Fruit fly (Drosophila melanogaster) whole organism, embryonic: ENCODE results near the gene CG17234.

Experiments
- CG10267 ChIP-seq: fragments of 200-800 bp; sonication (Bioruptor generic); optimal IDR thresholded peaks from 2 replicates; lab custom pipeline; 2018; ENCODE audit warnings: missing biosample characterization, mild to moderate bottlenecking, missing genetic modification characterization, moderate library complexity
- CG10431 ChIP-seq: fragments of 200-800 bp; sonication (Bioruptor generic); optimal IDR thresholded peaks from 3 replicates; lab custom pipeline; 2018; ENCODE audit warnings: missing biosample characterization, mild to moderate bottlenecking, missing genetic modification characterization
- CG10959 ChIP-seq: fragments of 200-800 bp; sonication (Bioruptor generic); IDR thresholded peaks from 2 replicates; pipeline ENCODE4 v1.3.6; 2022; ENCODE audit warnings: missing biosample characterization, missing genetic modification characterization
- CG11093 ChIP-seq: fragments of 200-800 bp; sonication (Bioruptor generic); IDR thresholded peaks from 3 replicates; pipeline ENCODE4 v1.3.6; 2022; ENCODE audit warnings: missing biosample characterization, missing genetic modification characterization
- CG11560 ChIP-seq: fragments of 200-800 bp; sonication (Bioruptor generic); IDR thresholded peaks from 3 replicates; pipeline ENCODE4 v1.3.6; 2022; ENCODE audit warnings: missing biosample characterization, missing genetic modification characterization
- CG13296 ChIP-seq: fragments of 200-800 bp; sonication (Bioruptor generic); optimal IDR thresholded peaks from 3 replicates; lab custom pipeline; 2018; ENCODE audit warnings: missing biosample characterization, mild to moderate bottlenecking, missing genetic modification characterization
- CG14860 ChIP-seq: fragments of 200-800 bp; sonication (Bioruptor generic); IDR thresholded peaks from 3 replicates; pipeline ENCODE4 v1.3.6; 2022; ENCODE audit warnings: missing biosample characterization, missing genetic modification characterization; ENCODE audit not compliant: partially characterized antibody
- CG15269 ChIP-seq: fragments of 200-800 bp; sonication (Bioruptor generic); optimal IDR thresholded peaks from 2 replicates; lab custom pipeline; 2018; ENCODE audit warnings: missing biosample characterization, mild to moderate bottlenecking, missing genetic modification characterization, moderate library complexity
- CG15514 ChIP-seq: fragments of 200-800 bp; sonication (Bioruptor generic); optimal IDR thresholded peaks from 3 replicates; lab custom pipeline; 2017; ENCODE audit warnings: missing biosample characterization, missing genetic modification characterization, mild to moderate bottlenecking, moderate library complexity, missing genetic modification reagents
- CG16779 ChIP-seq: fragments of 200-800 bp; sonication (Bioruptor generic); IDR thresholded peaks from 2 replicates; pipeline ENCODE4 v1.3.6; 2022; ENCODE audit warnings: missing biosample characterization, missing genetic modification characterization
- CG17385 ChIP-seq: fragments of 200-800 bp; sonication (Bioruptor generic); optimal IDR thresholded peaks from 3 replicates; lab custom pipeline; 2018; ENCODE audit warnings: missing biosample characterization, mild to moderate bottlenecking, missing genetic modification characterization
- CG32532 ChIP-seq: fragments of 200-800 bp; sonication (Bioruptor generic); IDR thresholded peaks from 2 replicates; pipeline ENCODE4 v1.3.6; 2022; ENCODE audit warnings: missing biosample characterization, missing genetic modification characterization
- CG32767 ChIP-seq: fragments of 200-800 bp; sonication (Bioruptor generic); IDR thresholded peaks from 2 replicates; pipeline ENCODE4 v1.3.6; 2022; ENCODE audit warnings: missing biosample characterization, missing genetic modification characterization
- CG3407 ChIP-seq: fragments of 200-800 bp; sonication (Bioruptor generic); optimal IDR thresholded peaks from 2 replicates; lab custom pipeline; 2018; ENCODE audit warnings: missing biosample characterization, mild to moderate bottlenecking, missing genetic modification characterization
- CG3838 ChIP-seq: fragments of 200-800 bp; sonication (Bioruptor generic); optimal IDR thresholded peaks from 3 replicates; lab custom pipeline; 2016; ENCODE audit warnings: missing biosample characterization, missing genetic modification characterization
- CG4328 ChIP-seq: fragments of 200-800 bp; sonication (Bioruptor generic); optimal IDR thresholded peaks from 3 replicates; lab custom pipeline; 2017; ENCODE audit warnings: missing biosample characterization, missing genetic modification reagents, missing genetic modification characterization
- CG6813 ChIP-seq: fragments of 200-800 bp; sonication (Bioruptor generic); optimal IDR thresholded peaks from 2 replicates; lab custom pipeline; 2017; ENCODE audit warnings: missing biosample characterization, missing genetic modification characterization, mild to moderate bottlenecking, moderate library complexity, missing genetic modification reagents
- CG7556 ChIP-seq: fragments of 200-800 bp; sonication (Bioruptor generic); optimal IDR thresholded peaks from 2 replicates; lab custom pipeline; 2017; ENCODE audit warnings: missing biosample characterization, mild to moderate bottlenecking, missing genetic modification characterization
- CG8281 ChIP-seq: fragments of 200-800 bp; sonication (Bioruptor generic); optimal IDR thresholded peaks from 2 replicates; lab custom pipeline; 2018; ENCODE audit warnings: missing biosample characterization, mild to moderate bottlenecking, missing genetic modification characterization, moderate library complexity
- CG8290 ChIP-seq, 3 experiments: fragments of 200-800 bp; sonication (Bioruptor generic); optimal IDR thresholded peaks; 2 replicates each; lab custom pipeline; 2016 to 2019; ENCODE audit warnings: missing biosample characterization in 3 of 3, missing genetic modification characterization in 3 of 3, mild to moderate bottlenecking in 2 of 3, moderate library complexity in 1 of 3
- Dp ChIP-seq: fragments of 200-800 bp; sonication (Bioruptor generic); optimal IDR thresholded peaks from 2 replicates; lab custom pipeline; 2018; ENCODE audit warnings: missing biosample characterization, mild to moderate bottlenecking, missing genetic modification characterization, moderate library complexity
- Ets97D ChIP-seq: fragments of 200-800 bp; sonication (Bioruptor generic); optimal IDR thresholded peaks from 3 replicates; lab custom pipeline; 2016; ENCODE audit warnings: missing biosample characterization, missing genetic modification characterization
- Fer1 ChIP-seq: fragments of 200-800 bp; sonication (Bioruptor generic); optimal IDR thresholded peaks from 2 replicates; lab custom pipeline; 2017; ENCODE audit warnings: missing biosample characterization, mild to moderate bottlenecking, missing genetic modification characterization
- HmgZ ChIP-seq: fragments of 200-800 bp; sonication (Bioruptor generic); optimal IDR thresholded peaks from 2 replicates; lab custom pipeline; 2018; ENCODE audit warnings: missing biosample characterization, mild to moderate bottlenecking, missing genetic modification characterization
- Kr ChIP-seq: fragments of 200-800 bp; sonication (Bioruptor generic); optimal IDR thresholded peaks from 2 replicates; lab custom pipeline; 2017; ENCODE audit warnings: missing biosample characterization, mild to moderate bottlenecking, missing genetic modification characterization
- MESR4 ChIP-seq: fragments of 200-800 bp; sonication (Bioruptor generic); optimal IDR thresholded peaks from 2 replicates; lab custom pipeline; 2018; ENCODE audit warnings: missing biosample characterization, mild to moderate bottlenecking, missing genetic modification characterization, moderate library complexity
- NC2β ChIP-seq: fragments of 200-800 bp; sonication (Bioruptor generic); optimal IDR thresholded peaks from 2 replicates; lab custom pipeline; 2016; ENCODE audit warnings: missing biosample characterization, missing genetic modification characterization
- Pdp1 ChIP-seq, 2 experiments: fragments of 200-800 bp; sonication (Bioruptor generic); optimal IDR thresholded peaks; 3 replicates each; lab custom pipeline; 2016; ENCODE audit warnings: missing biosample characterization in 2 of 2, missing genetic modification characterization in 2 of 2, mild to moderate bottlenecking in 1 of 2, moderate library complexity in 1 of 2
- Six4 ChIP-seq: fragments of 200-800 bp; sonication (Bioruptor generic); optimal IDR thresholded peaks from 2 replicates; lab custom pipeline; 2016; ENCODE audit warnings: missing biosample characterization, missing genetic modification characterization
- Ssrp ChIP-seq: fragments of 200-800 bp; sonication (Bioruptor generic); optimal IDR thresholded peaks from 2 replicates; lab custom pipeline; 2018; ENCODE audit warnings: missing biosample characterization, mild to moderate bottlenecking, missing genetic modification characterization, moderate library complexity
- Tbp ChIP-seq: fragments of >200 bp; optimal IDR thresholded peaks from 2 replicates; lab custom pipeline; 2018; ENCODE audit warnings: missing biosample characterization, missing genetic modification characterization
- br ChIP-seq: fragments of >200 bp; optimal IDR thresholded peaks from 2 replicates; lab custom pipeline; 2017
- cato ChIP-seq: fragments of 200-800 bp; sonication (Bioruptor generic); optimal IDR thresholded peaks from 2 replicates; lab custom pipeline; 2016; ENCODE audit warnings: missing biosample characterization, missing genetic modification characterization, borderline replicate concordance
- caup ChIP-seq: fragments of 200-800 bp; sonication (Bioruptor generic); optimal IDR thresholded peaks from 3 replicates; lab custom pipeline; 2017; ENCODE audit warnings: missing biosample characterization, mild to moderate bottlenecking, missing genetic modification characterization, moderate library complexity; ENCODE audit not compliant: severe bottlenecking
- crp ChIP-seq, 2 experiments: fragments of 200-800 bp; sonication (Bioruptor generic); optimal IDR thresholded peaks; 2 replicates in 1 of 2; 3 replicates in 1 of 2; lab custom pipeline; 2017; ENCODE audit warnings: missing biosample characterization in 2 of 2, missing genetic modification characterization in 2 of 2, mild to moderate bottlenecking in 1 of 2, moderate library complexity in 1 of 2
- danr ChIP-seq: fragments of 200-800 bp; sonication (Bioruptor generic); IDR thresholded peaks from 2 replicates; pipeline ENCODE4 v1.3.6; 2022; ENCODE audit warnings: missing biosample characterization, missing genetic modification characterization
- dati ChIP-seq: fragments of 200-800 bp; sonication (Bioruptor generic); IDR thresholded peaks from 2 replicates; pipeline ENCODE4 v1.3.6; 2022; ENCODE audit warnings: missing biosample characterization, missing genetic modification characterization
- emc ChIP-seq: fragments of 200-800 bp; sonication (Bioruptor generic); optimal IDR thresholded peaks from 2 replicates; lab custom pipeline; 2016; ENCODE audit warnings: missing biosample characterization, missing genetic modification characterization
- gcm ChIP-seq: fragments of 200-800 bp; sonication (Bioruptor generic); optimal IDR thresholded peaks from 2 replicates; lab custom pipeline; 2019; ENCODE audit warnings: missing biosample characterization, mild to moderate bottlenecking, missing genetic modification characterization, moderate library complexity
- hbn ChIP-seq: fragments of 200-800 bp; sonication (Bioruptor generic); IDR thresholded peaks from 2 replicates; pipeline ENCODE4 v1.3.6; 2022; ENCODE audit warnings: missing biosample characterization, missing genetic modification characterization; ENCODE audit not compliant: partially characterized antibody
- jigr1 ChIP-seq: fragments of 200-800 bp; sonication (Bioruptor generic); IDR thresholded peaks from 3 replicates; pipeline ENCODE4 v1.3.6; 2022; ENCODE audit warnings: missing biosample characterization, missing genetic modification characterization
- mld ChIP-seq: fragments of 200-800 bp; sonication (Bioruptor generic); IDR thresholded peaks from 3 replicates; pipeline ENCODE4 v1.3.6; 2022; ENCODE audit warnings: missing biosample characterization, missing genetic modification characterization; ENCODE audit not compliant: partially characterized antibody
- nerfin-1 ChIP-seq: fragments of 200-800 bp; sonication (Bioruptor generic); optimal IDR thresholded peaks from 3 replicates; lab custom pipeline; 2019; ENCODE audit warnings: missing biosample characterization, mild to moderate bottlenecking, missing genetic modification characterization, moderate library complexity
- peb ChIP-seq: fragments of 200-800 bp; sonication (Bioruptor generic); IDR thresholded peaks from 2 replicates; pipeline ENCODE4 v1.3.6; 2022; ENCODE audit warnings: missing biosample characterization, missing genetic modification characterization
- pnt ChIP-seq: fragments of 200-800 bp; sonication (Bioruptor generic); optimal IDR thresholded peaks from 3 replicates; lab custom pipeline; 2016; ENCODE audit warnings: missing biosample characterization, missing genetic modification characterization
- salm ChIP-seq: fragments of 200-800 bp; sonication (Bioruptor generic); optimal IDR thresholded peaks from 2 replicates; lab custom pipeline; 2018; ENCODE audit warnings: missing biosample characterization, mild to moderate bottlenecking, missing genetic modification characterization
- seq ChIP-seq: fragments of 200-800 bp; sonication (Bioruptor generic); IDR thresholded peaks from 2 replicates; pipeline ENCODE4 v1.3.6; 2022; ENCODE audit warnings: missing biosample characterization, missing genetic modification characterization
- so ChIP-seq: fragments of 200-800 bp; sonication (Bioruptor generic); IDR thresholded peaks from 3 replicates; pipeline ENCODE4 v1.3.6; 2022; ENCODE audit warnings: missing biosample characterization, missing genetic modification characterization
- twi ChIP-seq: fragments of 200-800 bp; optimal IDR thresholded peaks from 2 replicates; lab custom pipeline; 2019; ENCODE audit warnings: missing biosample characterization, mild to moderate bottlenecking, missing genetic modification characterization, moderate library complexity

Gene CG17234

DNA sequence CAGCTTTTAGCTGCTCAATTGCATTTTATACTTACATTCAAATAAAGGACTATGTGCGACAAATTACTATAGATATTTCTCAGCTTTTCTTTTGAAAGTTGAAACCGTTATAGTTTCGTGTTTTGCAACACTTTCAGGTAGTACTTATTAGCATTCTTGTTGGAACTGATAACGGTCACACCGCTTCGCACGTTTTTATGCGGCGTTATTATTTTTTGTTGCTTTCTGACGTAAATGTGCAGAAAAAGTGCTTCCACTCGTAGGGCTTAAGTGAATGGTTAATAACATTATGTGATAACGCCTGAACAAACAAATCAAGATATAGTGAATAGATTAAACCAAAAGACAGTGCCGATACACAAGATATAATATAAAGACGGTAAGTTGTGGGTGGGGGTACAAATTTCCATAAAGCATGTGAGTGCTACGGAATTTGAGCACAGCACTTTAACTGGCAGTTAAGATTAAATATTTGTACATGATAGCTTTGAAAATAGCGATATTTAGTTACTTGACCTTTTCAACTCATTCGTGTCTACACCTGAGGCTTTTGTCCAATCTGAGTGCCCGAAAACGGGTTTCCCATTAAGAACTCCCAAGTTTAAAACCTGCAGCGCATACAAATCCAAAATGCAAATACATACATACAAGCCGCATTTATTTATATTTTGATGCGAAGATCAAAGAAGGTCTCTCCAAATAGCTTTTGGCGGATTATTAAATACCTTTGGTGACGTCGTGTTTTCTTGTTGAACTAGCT lies 32.1 kb upstream of the CG17234 start, which contains the start of gene papi (continued):
- TF ChIP-seq CG16779 (GFP tag; lab: Robert Waterston, UW) (no peak), Fer1 (GFP tag; lab: Kevin White, UChicago) (no peak), Ets97D (GFP tag; lab: Kevin White, UChicago) (peak; percentile 31), CG17385 (GFP tag; lab: Kevin White, UChicago) (peak; percentile 27), Six4 (no peak), Ssrp (no peak), mld (GFP tag; lab: Robert Waterston, UW) (no peak), NC2β (GFP tag; lab: Kevin White, UChicago) (no peak), CG10959 (GFP tag; lab: Robert Waterston, UW) (no peak), CG3407 (no peak), emc (GFP tag; lab: Kevin White, UChicago) (no peak), pnt (GFP tag; lab: Kevin White, UChicago) (no peak), Tbp (GFP tag; lab: Kevin White, UChicago) (no peak), Dp (GFP tag; lab: Kevin White, UChicago) (peak; percentile 27), salm (tag; lab: Kevin White, UChicago) (peak; percentile 6), twi (no peak), jigr1 (GFP tag; lab: Robert Waterston, UW) (no peak), danr (GFP tag; lab: Robert Waterston, UW) (no peak), cato (GFP tag; lab: Kevin White, UChicago) (no peak), CG4328 (GFP tag; lab: Kevin White, UChicago) (no peak), hbn (GFP tag; lab: Robert Waterston, UW) (no peak), CG8281 (tag; lab: Kevin White, UChicago) (no peak), CG10431 (peak; percentile 22), CG32767 (GFP tag; lab: Robert Waterston, UW) (no peak), nerfin-1 (tag; lab: Kevin White, UChicago) (peak; percentile 90), Kr (GFP tag; lab: Kevin White, UChicago) (no peak), CG32532 (no peak), peb (GFP tag; lab: Robert Waterston, UW) (no peak), CG13296 (GFP tag; lab: Kevin White, UChicago) (no peak), Pdp1 (GFP tag; optimal IDR thresholded peaks at IDR 0.05; lab: Kevin White, UChicago) (peak in 1 of 2 experiments; percentile 91), crp (GFP tag; optimal IDR thresholded peaks at IDR 0.05; lab: Kevin White, UChicago) (peak in 1 of 2 experiments; percentile 14), CG11560 (tag; lab: Robert Waterston, UW) (no peak), MESR4 (GFP tag; lab: Kevin White, UChicago) (peak; percentile 62), CG7556 (GFP tag; lab: Kevin White, UChicago) (no peak), CG3838 (GFP tag; lab: Kevin White, UChicago) (no peak), seq (no peak), gcm (GFP tag; lab: Kevin White, UChicago) (no peak), CG8290 (GFP tag; optimal IDR thresholded peaks at IDR 0.05; lab: Kevin White, UChicago) (no peak), CG8290 (tag; optimal IDR thresholded peaks at IDR 0.05; lab: Kevin White, UChicago) (peak in 1 of 2 experiments; percentile 34), CG14860 (GFP tag; lab: Robert Waterston, UW) (no peak), caup (GFP tag; lab: Kevin White, UChicago) (no peak), so (no peak), CG11093 (GFP tag; lab: Robert Waterston, UW) (no peak), CG15514 (GFP tag; lab: Kevin White, UChicago) (peak; percentile 5), CG15269 (tag; lab: Kevin White, UChicago) (no peak), CG6813 (GFP tag; lab: Kevin White, UChicago) (no peak), dati (GFP tag; lab: Robert Waterston, UW) (no peak), HmgZ (tag; lab: Kevin White, UChicago) (peak; percentile 52), br (no peak), CG10267 (peak; percentile 91)
